Worm (Caenorhabditis elegans) whole organism, midembryonic: Measurements from ENCODE around the gene nas-32.

Experiments used
- cog-1 ChIP-seq: sonication (generic microtip); optimal IDR thresholded peaks from 2 replicates; lab custom pipeline; 2016; ENCODE audit warnings: missing genetic modification characterization, missing compliant biosample characterization
- med-1 ChIP-seq: sonication (generic microtip); optimal IDR thresholded peaks from 2 replicates; lab custom pipeline; 2017; ENCODE audit warnings: missing genetic modification characterization, mild to moderate bottlenecking, missing compliant biosample characterization, antibody characterized with exemption, missing genetic modification reagents; ENCODE audit not compliant: insufficient read depth
- ref-1 ChIP-seq: fragments of 200-800 bp; sonication (Bioruptor generic); conservative IDR thresholded peaks from 2 replicates; pipeline ENCODE4 v1.3.6; 2022; ENCODE audit warnings: missing genetic modification reagents, missing genetic modification characterization, missing compliant biosample characterization
- tab-1 ChIP-seq: fragments of 200-800 bp; sonication (Bioruptor generic); IDR thresholded peaks from 2 replicates; pipeline ENCODE4 v1.3.6; 2022; ENCODE audit warnings: missing genetic modification characterization, missing compliant biosample characterization
- ztf-29 ChIP-seq: fragments of 200-800 bp; sonication (Bioruptor generic); IDR thresholded peaks from 2 replicates; pipeline ENCODE4 v1.3.6; 2022; ENCODE audit warnings: missing genetic modification reagents, missing genetic modification characterization, missing compliant biosample characterization

ce11 chrV:866729-867128 lies 32.3 kb downstream of the nas-32 start, which contains the start of gene T02B11.3:
- TF ChIP-seq cog-1 (tag; lab: Kevin White, UChicago) (no peak), ref-1 (GFP tag; lab: Robert Waterston, UW) (no peak), ztf-29 (GFP tag; lab: Robert Waterston, UW) (no peak), tab-1 (GFP tag; lab: Robert Waterston, UW) (no peak), med-1 (GFP tag; lab: Kevin White, UChicago) (no peak)
